Fruit fly (Drosophila melanogaster): ENCODE data around the gene CG14546.
A peak's percentile ranks its signal among the peaks of the same experiment; 100 is the strongest.

Gene CG14546

dm6 chr3R:25968486-25968885 lies 46.1 kb upstream of the CG14546 start (continued):
- TF ChIP-seq CG10209 (GFP tag; optimal IDR thresholded peaks at IDR 0.05) (peak; percentile 7), CG13287 (GFP tag; IDR thresholded peaks at IDR 0.05; ENCODE audit: partially characterized antibody) (no peak), ato (GFP tag; IDR thresholded peaks at IDR 0.05; ENCODE audit: partially characterized antibody) (no peak), tap (tag; optimal IDR thresholded peaks at IDR 0.05) (no peak), Stat92E (GFP tag; optimal IDR thresholded peaks at IDR 0.05) (no peak), CG10267 (tag; optimal IDR thresholded peaks at IDR 0.05) (no peak), fd102C (GFP tag; optimal IDR thresholded peaks at IDR 0.05) (no peak), Fer3 (tag; optimal IDR thresholded peaks at IDR 0.05) (peak; percentile 46), Kr (GFP tag; optimal IDR thresholded peaks at IDR 0.05) (no peak), Nf-YC (tag; optimal IDR thresholded peaks at IDR 0.05) (no peak), CG17328 (GFP tag; IDR thresholded peaks at IDR 0.05) (no peak), Hr51 (GFP tag; optimal IDR thresholded peaks at IDR 0.05) (peak in 1 of 2 experiments; percentile 75), gsb-n (tag; optimal IDR thresholded peaks at IDR 0.05) (no peak), CG6854 (GFP tag; optimal IDR thresholded peaks at IDR 0.05) (no peak), cas (GFP tag; IDR thresholded peaks at IDR 0.05) (no peak), CG4360 (GFP tag; IDR thresholded peaks at IDR 0.05) (no peak), CG1832 (GFP tag; optimal IDR thresholded peaks at IDR 0.05) (no peak), Sox102F (GFP tag; optimal IDR thresholded peaks at IDR 0.05) (peak; percentile 35), CG11696 (GFP tag; IDR thresholded peaks at IDR 0.05) (no peak), Ptx1 (GFP tag; IDR thresholded peaks at IDR 0.05) (peak; percentile 45), Hand (GFP tag; optimal IDR thresholded peaks at IDR 0.05) (peak; percentile 44), chn (GFP tag; optimal IDR thresholded peaks at IDR 0.05) (no peak), CTCF (GFP tag; optimal IDR thresholded peaks at IDR 0.05) (no peak), CG4854 (GFP tag; optimal IDR thresholded peaks at IDR 0.05) (no peak), CG11085 (GFP tag; IDR thresholded peaks at IDR 0.05) (no peak), gro (GFP tag; optimal IDR thresholded peaks at IDR 0.05) (no peak), CG10543 (GFP tag; optimal IDR thresholded peaks at IDR 0.05) (no peak), dati (GFP tag; IDR thresholded peaks at IDR 0.05) (no peak), ash1 (GFP tag; optimal IDR thresholded peaks at IDR 0.05) (no peak), eve (GFP tag; optimal IDR thresholded peaks at IDR 0.05) (no peak), CoRest (tag; optimal IDR thresholded peaks at IDR 0.05) (peak; percentile 2), Mrtf (GFP tag; IDR thresholded peaks at IDR 0.05) (no peak), ken (GFP tag; IDR thresholded peaks at IDR 0.05) (no peak), Scr (GFP tag; IDR thresholded peaks at IDR 0.05; ENCODE audit: partially characterized antibody) (no peak), CG15601 (tag; optimal IDR thresholded peaks at IDR 0.05) (no peak), slou (GFP tag; optimal IDR thresholded peaks at IDR 0.05) (no peak), CG17186 (GFP tag; optimal IDR thresholded peaks at IDR 0.05) (no peak), CG9876 (GFP tag; optimal IDR thresholded peaks at IDR 0.05) (no peak), crc (GFP tag; optimal IDR thresholded peaks at IDR 0.05) (no peak), ap (GFP tag; IDR thresholded peaks at IDR 0.05) (no peak), CG2116 (GFP tag; optimal IDR thresholded peaks at IDR 0.05) (no peak), Camta (GFP tag; optimal IDR thresholded peaks at IDR 0.05) (no peak), CG17612 (GFP tag; IDR thresholded peaks at IDR 0.05) (no peak), grau (tag; optimal IDR thresholded peaks at IDR 0.05) (no peak), zfh1 (GFP tag; IDR thresholded peaks at IDR 0.05) (no peak), chif (GFP tag; optimal IDR thresholded peaks at IDR 0.05) (no peak), CG12155 (GFP tag; optimal IDR thresholded peaks at IDR 0.05) (no peak), gcm2 (GFP tag; optimal IDR thresholded peaks at IDR 0.05) (no peak), CG3163 (GFP tag; optimal IDR thresholded peaks at IDR 0.05) (no peak), CG10147 (GFP tag; optimal IDR thresholded peaks at IDR 0.05) (peak; percentile 22), grn (GFP tag; optimal IDR thresholded peaks at IDR 0.05) (no peak), CG17359 (tag; optimal IDR thresholded peaks at IDR 0.05) (no peak)

Data from whole organism, embryonic.